Fruit fly (Drosophila melanogaster): ENCODE measurements around the gene Nmd3.

The Nmd3 gene

DNA sequence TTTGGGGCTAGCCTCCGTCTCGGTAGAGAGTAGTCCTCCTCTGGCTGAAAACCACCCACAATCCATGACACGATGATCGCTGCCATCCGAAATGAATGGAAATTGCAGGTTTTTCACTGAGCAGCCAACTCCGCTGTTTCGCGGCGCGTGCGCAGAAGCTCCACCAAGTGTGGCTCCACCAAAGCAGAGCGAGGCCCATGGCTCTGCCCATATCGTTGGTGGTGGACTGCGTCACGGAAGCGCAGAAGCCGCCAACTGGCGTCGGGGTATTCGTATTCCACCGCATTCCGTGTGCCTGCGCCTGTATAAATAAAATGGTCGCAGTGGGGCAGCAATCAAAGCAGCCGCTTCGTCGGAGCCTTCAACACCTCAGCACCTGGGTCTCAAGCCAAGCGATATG is 39.0 kb upstream of the Nmd3 start, which contains the start of gene CG14052:
CG14052 (plus strand) TSS at position 301 of the 400 bp plus-strand sequence.
- TF ChIP-seq CG34224 (GFP tag; IDR thresholded peaks at IDR 0.05; ENCODE audit: partially characterized antibody) (no peak), CG2202 (tag; optimal IDR thresholded peaks at IDR 0.05) (no peak), CG4730 (GFP tag; IDR thresholded peaks at IDR 0.05) (no peak), YL-1 (GFP tag; optimal IDR thresholded peaks at IDR 0.05) (no peak), CG14860 (GFP tag; IDR thresholded peaks at IDR 0.05; ENCODE audit: partially characterized antibody) (no peak), otp (GFP tag; IDR thresholded peaks at IDR 0.05) (no peak), bigmax (GFP tag; optimal IDR thresholded peaks at IDR 0.05) (no peak), ewg (GFP tag; optimal IDR thresholded peaks at IDR 0.05) (peak; percentile 19), slp2 (GFP tag; optimal IDR thresholded peaks at IDR 0.05) (no peak), Med (GFP tag) (peak; percentile 16)

DNA sequence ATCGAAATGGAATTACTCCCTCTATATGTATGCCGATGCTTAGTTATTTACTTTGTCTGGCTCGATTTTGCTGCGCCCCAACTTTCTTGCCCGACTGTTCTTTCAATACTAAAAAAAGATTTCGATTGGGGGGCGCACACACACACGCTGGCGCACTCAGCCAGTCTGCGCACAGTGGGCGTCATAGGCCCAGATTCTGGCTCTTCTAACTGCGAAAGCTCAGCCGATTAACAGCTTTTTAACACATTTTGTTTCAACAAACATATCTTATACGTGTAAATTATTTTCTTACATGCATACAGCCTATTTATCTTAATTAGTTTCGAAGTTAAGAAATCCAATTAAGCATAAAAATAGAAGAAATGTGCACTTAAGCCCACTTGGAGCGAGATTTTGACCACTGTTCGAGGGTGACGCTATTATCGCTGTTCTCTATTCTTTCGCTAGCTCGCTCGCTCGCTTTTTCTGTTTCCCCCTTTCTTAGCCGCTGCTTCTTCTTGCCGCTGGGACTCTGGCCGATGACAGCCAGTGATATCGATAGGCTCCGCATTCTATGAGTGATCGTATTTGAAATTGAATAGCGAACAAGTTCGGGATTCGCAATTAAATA is 37.8 kb upstream of the Nmd3 start, which contains the start of gene Vinc:
Vinc (minus strand) TSS at position 387 of the 610 bp plus-strand sequence.
- TF ChIP-seq dan (GFP tag; IDR thresholded peaks at IDR 0.05) (no peak), CHES-1-like (GFP tag; optimal IDR thresholded peaks at IDR 0.05) (peak; percentile 58), fd96Cb (tag; optimal IDR thresholded peaks at IDR 0.05) (peak; percentile 85), seq (GFP tag; IDR thresholded peaks at IDR 0.05) (peak; percentile 66; the same call in 1 of the 2 replicates), CG11085 (GFP tag; IDR thresholded peaks at IDR 0.05) (peak; percentile 60; the same call in 1 of the 2 replicates), CG3281 (GFP tag; optimal IDR thresholded peaks at IDR 0.05) (peak; percentile 95), CrebB (tag; optimal IDR thresholded peaks at IDR 0.05) (peak; percentile 75), mld (GFP tag; IDR thresholded peaks at IDR 0.05; ENCODE audit: partially characterized antibody) (no peak), CG9817 (tag; optimal IDR thresholded peaks at IDR 0.05) (peak; percentile 78), yki (optimal IDR thresholded peaks at IDR 0.05) (no peak), CG10654 (GFP tag; optimal IDR thresholded peaks at IDR 0.05) (peak; percentile 85), corto (GFP tag; optimal IDR thresholded peaks at IDR 0.05) (no peak), CG15073 (GFP tag; optimal IDR thresholded peaks at IDR 0.05) (no peak), Hmr (GFP tag; optimal IDR thresholded peaks at IDR 0.05) (peak; percentile 86), pros (GFP tag; optimal IDR thresholded peaks at IDR 0.05) (peak; percentile 81), Fer3 (tag; optimal IDR thresholded peaks at IDR 0.05) (peak; percentile 91), Dbx (GFP tag; IDR thresholded peaks at IDR 0.05) (peak; percentile 89), Med (GFP tag) (peak; percentile 98), Dfd (GFP tag; optimal IDR thresholded peaks at IDR 0.05) (no peak), ftz-f1 (GFP tag; optimal IDR thresholded peaks at IDR 0.05) (peak; percentile 79), fd64A (GFP tag; optimal IDR thresholded peaks at IDR 0.05) (peak; percentile 69), abd-A (tag; optimal IDR thresholded peaks at IDR 0.05) (no peak), sens-2 (GFP tag; IDR thresholded peaks at IDR 0.05) (peak; percentile 64), HmgZ (tag; optimal IDR thresholded peaks at IDR 0.05) (peak; percentile 88), CG10147 (GFP tag; optimal IDR thresholded peaks at IDR 0.05) (peak; percentile 91), CG17912 (GFP tag; optimal IDR thresholded peaks at IDR 0.05) (peak; percentile 56), CG7987 (GFP tag; optimal IDR thresholded peaks at IDR 0.05) (peak; percentile 73), CG13775 (GFP tag; optimal IDR thresholded peaks at IDR 0.05) (peak; percentile 77), lov (optimal IDR thresholded peaks at IDR 0.05) (no peak), lov (GFP tag; IDR thresholded peaks at IDR 0.05) (peak; percentile 67; the same call in 1 of the 3 replicates), CkIIα-i1 (GFP tag; IDR thresholded peaks at IDR 0.05) (0 out of 2 replicates have a peak, but pooled peaks have one; percentile 46), ro (GFP tag; IDR thresholded peaks at IDR 0.05) (peak; percentile 39; the same call in 1 of the 2 replicates), CG11695 (GFP tag; IDR thresholded peaks at IDR 0.05) (peak; percentile 94), CG11093 (GFP tag; IDR thresholded peaks at IDR 0.05) (peak; percentile 80), cas (GFP tag; IDR thresholded peaks at IDR 0.05) (peak; percentile 68; the same call in 1 of the 2 replicates), Lhr (GFP tag; optimal IDR thresholded peaks at IDR 0.05) (peak; percentile 15), Bteb2 (GFP tag; optimal IDR thresholded peaks at IDR 0.05) (peak; percentile 66), CG11504 (tag; optimal IDR thresholded peaks at IDR 0.05) (peak; percentile 90), gro (GFP tag; optimal IDR thresholded peaks at IDR 0.05) (peak; percentile 66), crc (GFP tag; optimal IDR thresholded peaks at IDR 0.05) (peak; percentile 79)

Data from whole organism, embryonic.